Fruit fly (Drosophila melanogaster): ENCODE results near the gene Kaz.
A peak's percentile ranks its signal among the peaks of the same experiment; 100 is the strongest.

The Kaz gene

DNA sequence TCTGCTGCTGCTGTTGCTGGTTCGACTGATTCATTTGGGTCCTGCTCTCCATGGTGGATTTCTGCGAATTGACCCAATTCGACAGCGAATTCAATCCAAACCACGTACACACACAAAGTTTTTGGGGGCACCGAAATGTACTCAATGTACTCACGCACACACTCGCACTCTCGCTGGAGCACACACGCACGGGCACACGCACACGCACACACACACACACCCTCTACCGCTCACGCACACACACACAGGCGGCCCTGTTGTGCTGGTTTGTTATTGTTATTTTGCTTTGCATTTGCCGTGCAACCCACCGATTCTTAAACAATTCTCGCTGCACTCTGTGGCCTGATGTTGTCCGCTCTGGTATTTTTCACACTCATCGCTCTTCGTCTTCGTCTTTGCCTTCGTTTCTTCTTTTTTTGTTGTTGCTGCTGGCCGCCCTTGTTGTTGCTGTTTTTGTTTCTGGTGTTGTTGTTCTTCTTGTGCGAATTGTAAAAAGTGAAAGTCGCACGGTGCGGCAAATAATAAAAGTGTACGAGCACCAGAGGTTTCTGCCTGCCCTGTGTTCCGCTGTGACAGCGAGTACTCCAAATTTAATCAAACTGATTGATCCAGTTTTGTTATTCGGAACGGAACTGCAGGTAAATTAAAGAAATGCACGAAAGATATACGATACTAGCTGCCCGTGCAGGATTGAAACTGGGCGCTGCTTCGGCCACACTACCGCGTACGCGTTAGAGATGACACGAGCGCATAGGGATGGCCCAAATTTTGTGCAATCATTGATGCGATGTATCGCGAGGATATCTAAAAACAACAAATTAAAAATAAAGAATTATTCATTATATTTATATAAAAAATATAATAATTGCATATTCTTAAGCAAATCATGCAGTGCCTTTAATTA lies 46.4 kb upstream of the Kaz start, which contains the start of gene CG3744 (continued):
- TF ChIP-seq luna (GFP tag; optimal IDR thresholded peaks at IDR 0.05) (peak; percentile 37), bbx (GFP tag; IDR thresholded peaks at IDR 0.05; ENCODE audit: partially characterized antibody) (peak; percentile 95), her (GFP tag; optimal IDR thresholded peaks at IDR 0.05) (peak; percentile 39), CG34376 (GFP tag; optimal IDR thresholded peaks at IDR 0.05) (peak; percentile 74), cad (GFP tag; optimal IDR thresholded peaks at IDR 0.05) (no peak), HLHmδ (GFP tag; optimal IDR thresholded peaks at IDR 0.05) (no peak), CG14667 (GFP tag; IDR thresholded peaks at IDR 0.05) (peak; percentile 92), stwl (tag; optimal IDR thresholded peaks at IDR 0.05) (peak; percentile 29), Gsc (GFP tag; IDR thresholded peaks at IDR 0.05) (peak; percentile 65), YL-1 (GFP tag; optimal IDR thresholded peaks at IDR 0.05) (peak; percentile 50), CG6791 (GFP tag; IDR thresholded peaks at IDR 0.05; ENCODE audit: partially characterized antibody) (peak; percentile 93), CG2199 (GFP tag; IDR thresholded peaks at IDR 0.05) (peak; percentile 86), CG7745 (tag; optimal IDR thresholded peaks at IDR 0.05) (no peak), CG18011 (GFP tag; optimal IDR thresholded peaks at IDR 0.05) (peak; percentile 73), CG15601 (tag; optimal IDR thresholded peaks at IDR 0.05) (peak; percentile 80), CHES-1-like (GFP tag; optimal IDR thresholded peaks at IDR 0.05) (peak; percentile 53), CG17802 (tag; optimal IDR thresholded peaks at IDR 0.05) (peak; percentile 45), Pdp1 (GFP tag; optimal IDR thresholded peaks at IDR 0.05) (peak; percentile 75 to 77), CG7271 (tag; optimal IDR thresholded peaks at IDR 0.05) (peak; percentile 40), btn (GFP tag; optimal IDR thresholded peaks at IDR 0.05) (no peak), Spps (tag; optimal IDR thresholded peaks at IDR 0.05) (peak; percentile 54), zen2 (GFP tag; IDR thresholded peaks at IDR 0.05; ENCODE audit: partially characterized antibody) (peak; percentile 93), insv (GFP tag; optimal IDR thresholded peaks at IDR 0.05) (peak in 1 of 2 experiments; percentile 67), CG3995 (GFP tag; optimal IDR thresholded peaks at IDR 0.05) (peak; percentile 23), CG8089 (GFP tag; optimal IDR thresholded peaks at IDR 0.05) (peak; percentile 64), Mes4 (GFP tag; optimal IDR thresholded peaks at IDR 0.05) (no peak), chif (GFP tag; optimal IDR thresholded peaks at IDR 0.05) (peak; percentile 40 to 59), Bteb2 (GFP tag; optimal IDR thresholded peaks at IDR 0.05) (peak; percentile 48), CG17328 (GFP tag; IDR thresholded peaks at IDR 0.05) (peak; percentile 93), CG32767 (GFP tag; IDR thresholded peaks at IDR 0.05) (peak; percentile 85), CG5953 (GFP tag; IDR thresholded peaks at IDR 0.05) (peak; percentile 88), HHEX (GFP tag; optimal IDR thresholded peaks at IDR 0.05) (peak; percentile 88), Gug (GFP tag; IDR thresholded peaks at IDR 0.05) (peak; percentile 98), CG16813 (GFP tag; IDR thresholded peaks at IDR 0.05; ENCODE audit: partially characterized antibody) (peak; percentile 96), gfzf (GFP tag; optimal IDR thresholded peaks at IDR 0.05) (peak; percentile 79), Aef1 (GFP tag; IDR thresholded peaks at IDR 0.05) (peak; percentile 92), CoRest (tag; optimal IDR thresholded peaks at IDR 0.05) (peak; percentile 93), shn (GFP tag; optimal IDR thresholded peaks at IDR 0.05) (peak; percentile 80), oc (tag; optimal IDR thresholded peaks at IDR 0.05) (peak; percentile 78), Vsx1 (GFP tag; optimal IDR thresholded peaks at IDR 0.05) (no peak), Hsf (GFP tag; optimal IDR thresholded peaks at IDR 0.05) (peak; percentile 86), CG12942 (GFP tag; optimal IDR thresholded peaks at IDR 0.05) (peak; percentile 87), caup (GFP tag; optimal IDR thresholded peaks at IDR 0.05; ENCODE audit: severe bottlenecking) (peak; percentile 93), Asciz (GFP tag; optimal IDR thresholded peaks at IDR 0.05) (no peak), fru (optimal IDR thresholded peaks at IDR 0.05) (no peak), CG4730 (GFP tag; IDR thresholded peaks at IDR 0.05) (peak; percentile 84), tup (GFP tag; optimal IDR thresholded peaks at IDR 0.05) (peak; percentile 69), ro (GFP tag; IDR thresholded peaks at IDR 0.05) (peak; percentile 90)

Measured in whole organism, embryonic.